Worm (Caenorhabditis elegans) whole organism, L3 larva: ENCODE measurements around the gene rpl-6.

Experiments
- aly-2 ChIP-seq: fragments of 150-350 bp; optimal IDR thresholded peaks from 2 replicates; lab custom pipeline; 2014; ENCODE audit warnings: missing biosample characterization, missing genetic modification characterization
- ama-1 ChIP-seq: fragments of 150-350 bp; optimal IDR thresholded peaks from 2 replicates; lab custom pipeline; 2018
- egl-27 ChIP-seq: sonication (generic microtip); optimal IDR thresholded peaks from 4 replicates; lab custom pipeline; 2017; ENCODE audit warnings: missing biosample characterization, missing genetic modification reagents, missing genetic modification characterization
- fos-1 ChIP-seq: fragments of 150-350 bp; optimal IDR thresholded peaks from 2 replicates; lab custom pipeline; 2014; ENCODE audit warnings: missing biosample characterization, missing genetic modification characterization
- lsy-12 ChIP-seq: sonication (generic microtip); optimal IDR thresholded peaks from 2 replicates; lab custom pipeline; 2016; ENCODE audit warnings: mild to moderate bottlenecking, missing genetic modification characterization, missing compliant biosample characterization
- mml-1 ChIP-seq: fragments of 150-350 bp; sonication (generic microtip); optimal IDR thresholded peaks from 3 replicates; lab custom pipeline; 2014; ENCODE audit warnings: missing biosample characterization, missing genetic modification characterization
- nfya-1 ChIP-seq: sonication (generic microtip); optimal IDR thresholded peaks from 2 replicates; lab custom pipeline; 2017; ENCODE audit warnings: missing genetic modification characterization, mild to moderate bottlenecking, missing compliant biosample characterization, antibody characterized with exemption, moderate library complexity; ENCODE audit not compliant: insufficient read depth
- nhr-11 ChIP-seq: fragments of 150-350 bp; optimal IDR thresholded peaks from 2 replicates; lab custom pipeline; 2014; ENCODE audit warnings: missing biosample characterization, missing genetic modification characterization
- snpc-4 ChIP-seq: fragments of 150-350 bp; optimal IDR thresholded peaks from 2 replicates; lab custom pipeline; 2014; ENCODE audit warnings: missing biosample characterization, missing genetic modification characterization
- unc-62 ChIP-seq: fragments of 150-350 bp; sonication (generic microtip); optimal IDR thresholded peaks from 4 replicates; lab custom pipeline; 2014; ENCODE audit warnings: missing biosample characterization, missing genetic modification reagents, missing genetic modification characterization
- zag-1 ChIP-seq: fragments of 150-350 bp; optimal IDR thresholded peaks from 2 replicates; lab custom pipeline; 2014; ENCODE audit warnings: missing biosample characterization, missing genetic modification characterization

DNA sequence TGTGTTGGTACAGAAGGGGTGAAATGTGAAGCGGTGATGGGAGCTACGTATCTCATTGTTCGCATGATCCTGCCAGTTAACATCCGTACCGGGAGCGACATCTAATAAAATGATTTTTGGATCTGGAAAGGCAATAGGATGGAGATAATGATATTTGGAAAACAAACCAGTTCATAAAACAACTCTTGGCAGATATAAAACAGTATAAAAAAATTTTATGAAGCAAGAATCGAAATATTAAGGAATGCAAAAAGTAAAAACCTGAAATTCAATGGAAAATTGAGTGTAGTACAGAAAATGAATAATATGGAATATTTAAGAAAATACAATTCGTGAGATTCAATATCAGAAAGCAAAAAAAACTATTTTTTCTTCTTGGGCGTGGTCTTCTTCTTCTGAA lies 18.4 kb downstream of the rpl-6 start, which contains the start of gene hsp-75:
- no peak for TF ChIP-seq snpc-4
- no peak for TF ChIP-seq nfya-1 (tag; lab: Kevin White, UChicago)
- no peak for TF ChIP-seq zag-1 (tag; lab: Kevin White, UChicago)
- TF ChIP-seq nhr-11 (tag; lab: Kevin White, UChicago), result no peak
- no peak for TF ChIP-seq egl-27 (tag; lab: Kevin White, UChicago)
- no peak for TF ChIP-seq unc-62
- no peak for TF ChIP-seq aly-2 (tag; lab: Kevin White, UChicago)
- TF ChIP-seq mml-1 (tag; lab: Kevin White, UChicago), result no peak
- TF ChIP-seq ama-1 (lab: Kevin White, UChicago), result no peak
- TF ChIP-seq lsy-12 (tag; lab: Kevin White, UChicago), result no peak
- no peak for TF ChIP-seq fos-1
